Worm (Caenorhabditis elegans): ENCODE measurements around the gene Y4C6B.1.

ce11 chrIV:5360533-5360932 is 6.2 kb downstream of the Y4C6B.1 start, which contains the start of gene F41H10.5:
- TF ChIP-seq pat-9 (tag; optimal IDR thresholded peaks at IDR 0.05) (no peak), rnt-1 (tag; optimal IDR thresholded peaks at IDR 0.05) (no peak), unc-55 (GFP tag; optimal IDR thresholded peaks at IDR 0.05) (no peak)

Data from whole organism, late embryonic.